Fruit fly (Drosophila melanogaster) whole organism, wandering third instar larva: ENCODE results near the gene Zn72D.

Experiments
- CG9705 ChIP-seq: fragments of 200-800 bp; sonication (Bioruptor generic); optimal IDR thresholded peaks from 2 replicates; lab custom pipeline; 2018; ENCODE audit warnings: missing biosample characterization, mild to moderate bottlenecking, missing genetic modification characterization
- CrebA ChIP-seq: fragments of 200-800 bp; sonication (Bioruptor generic); optimal IDR thresholded peaks from 2 replicates; lab custom pipeline; 2016; ENCODE audit warnings: missing biosample characterization, mild to moderate bottlenecking, missing genetic modification characterization, borderline replicate concordance
- Dfd ChIP-seq: fragments of >200 bp; optimal IDR thresholded peaks from 2 replicates; lab custom pipeline; 2017; ENCODE audit warnings: missing biosample characterization, missing genetic modification characterization
- Dif ChIP-seq: fragments of 200-275, 200-300 bp; sonication (Bioruptor generic); optimal IDR thresholded peaks from 2 replicates; lab custom pipeline; 2018; ENCODE audit warnings: missing biosample characterization, missing genetic modification characterization; ENCODE audit not compliant: partially characterized antibody
- GATAd ChIP-seq: sonication (Bioruptor generic); optimal IDR thresholded peaks from 2 replicates; lab custom pipeline; 2016; ENCODE audit warnings: missing biosample characterization, missing genetic modification characterization
- OdsH ChIP-seq: fragments of 200-800 bp; sonication (Bioruptor generic); optimal IDR thresholded peaks from 2 replicates; lab custom pipeline; 2016; ENCODE audit warnings: missing biosample characterization, mild to moderate bottlenecking, missing genetic modification characterization
- br ChIP-seq: fragments of 200-800 bp; sonication (Bioruptor generic); optimal IDR thresholded peaks from 2 replicates; lab custom pipeline; 2016; ENCODE audit warnings: missing biosample characterization, missing genetic modification characterization
- dsf ChIP-seq: sonication (Bioruptor generic); optimal IDR thresholded peaks from 2 replicates; lab custom pipeline; 2016; ENCODE audit warnings: missing biosample characterization, missing genetic modification characterization, borderline replicate concordance
- jim ChIP-seq: fragments of 175-275, 200-325 bp; sonication (Bioruptor generic); optimal IDR thresholded peaks from 2 replicates; lab custom pipeline; 2016; ENCODE audit warnings: missing biosample characterization, mild to moderate bottlenecking, missing genetic modification characterization
- lola ChIP-seq: fragments of >200 bp; optimal IDR thresholded peaks from 2 replicates; lab custom pipeline; 2017; ENCODE audit warnings: missing biosample characterization, missing genetic modification characterization
- pan ChIP-seq: fragments of >200 bp; optimal IDR thresholded peaks from 2 replicates; lab custom pipeline; 2017
- psq ChIP-seq: fragments of 200-800 bp; sonication (Bioruptor generic); optimal IDR thresholded peaks from 3 replicates; lab custom pipeline; 2017; ENCODE audit warnings: missing biosample characterization, mild to moderate bottlenecking, missing genetic modification characterization, moderate library complexity
- usp ChIP-seq: fragments of >200 bp; optimal IDR thresholded peaks from 2 replicates; lab custom pipeline; 2017; ENCODE audit warnings: missing biosample characterization, missing genetic modification characterization

DNA sequence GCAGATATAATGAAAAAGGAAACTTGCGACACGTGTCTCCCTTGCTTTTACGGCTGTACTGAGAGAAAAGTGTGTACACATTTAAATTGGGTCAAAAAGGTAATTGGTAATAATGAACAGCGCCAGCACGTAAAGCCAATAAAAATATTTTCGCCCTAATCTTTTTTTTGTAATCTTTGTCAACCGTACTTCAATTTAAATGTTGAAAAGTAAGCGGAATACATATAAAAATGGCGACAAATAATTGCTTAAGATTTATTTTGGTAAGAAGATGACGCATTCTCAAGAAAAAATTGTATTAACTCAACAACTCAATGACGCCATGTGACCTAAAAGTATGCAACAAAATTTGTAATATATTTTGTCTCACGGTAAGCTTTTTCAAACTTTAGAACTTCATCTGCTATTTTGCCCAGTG, 35.4 kb upstream of the Zn72D start:
- no peak for TF ChIP-seq br (GFP tag; lab: Kevin White, UChicago)
- no peak for TF ChIP-seq pan (lab: Kevin White, UChicago)
- no peak for TF ChIP-seq dsf (GFP tag; lab: Kevin White, UChicago)
- TF ChIP-seq lola (GFP tag; lab: Kevin White, UChicago), result no peak
- no peak for TF ChIP-seq usp (GFP tag; lab: Kevin White, UChicago)
- TF ChIP-seq psq (GFP tag; lab: Kevin White, UChicago), result peak; percentile 47
- no peak for TF ChIP-seq CrebA (GFP tag; lab: Kevin White, UChicago)
- TF ChIP-seq OdsH (GFP tag; lab: Kevin White, UChicago), result no peak
- no peak for TF ChIP-seq Dfd (GFP tag; lab: Kevin White, UChicago)
- no peak for TF ChIP-seq jim (GFP tag; lab: Kevin White, UChicago)
- TF ChIP-seq Dif (GFP tag; lab: Kevin White, UChicago), result no peak
- no peak for TF ChIP-seq CG9705 (GFP tag; lab: Kevin White, UChicago)
- TF ChIP-seq GATAd (GFP tag; lab: Kevin White, UChicago), result no peak
